Worm (Caenorhabditis elegans): Measurements from ENCODE around the gene lsm-1.

lsm-1 gene

ce11 chrII:11107828-11108227 is 18.9 kb upstream of the lsm-1 start, which contains the start of gene apc-17:
Gene apc-17, plus strand, starts transcription at chrII:11108128.
- TF ChIP-seq unc-86 (tag; optimal IDR thresholded peaks at IDR 0.05), result no peak

ce11 chrII:11110419-11110818 is 16.3 kb upstream of the lsm-1 start:
- TF ChIP-seq ceh-14 (tag; optimal IDR thresholded peaks at IDR 0.05), result no peak
- no peak for TF ChIP-seq fkh-6 (tag; optimal IDR thresholded peaks at IDR 0.05)
- no peak for TF ChIP-seq C38D4.7 (GFP tag; optimal IDR thresholded peaks at IDR 0.05)
- TF ChIP-seq fax-1 (tag; optimal IDR thresholded peaks at IDR 0.05), result no peak
- TF ChIP-seq fkh-10 (GFP tag; optimal IDR thresholded peaks at IDR 0.05), result no peak
- no peak for TF ChIP-seq C08G9.2 (tag; optimal IDR thresholded peaks at IDR 0.05)
- TF ChIP-seq npax-4 (tag; optimal IDR thresholded peaks at IDR 0.05), result no peak
- TF ChIP-seq che-1 (tag; optimal IDR thresholded peaks at IDR 0.05), result no peak
- TF ChIP-seq unc-86 (tag; optimal IDR thresholded peaks at IDR 0.05), result no peak
- no peak for TF ChIP-seq madf-2 (tag; optimal IDR thresholded peaks at IDR 0.05)
- no peak for TF ChIP-seq tbx-7 (tag; optimal IDR thresholded peaks at IDR 0.05)
- no peak for TF ChIP-seq ets-4 (tag; optimal IDR thresholded peaks at IDR 0.05)
- no peak for TF ChIP-seq ceh-18 (tag; optimal IDR thresholded peaks at IDR 0.05)
- no peak for TF ChIP-seq pat-9 (tag; optimal IDR thresholded peaks at IDR 0.05)
- no peak for TF ChIP-seq Y22D7AL.16 (tag; optimal IDR thresholded peaks at IDR 0.05)

- TF ChIP-seq lim-6 (tag; optimal IDR thresholded peaks at IDR 0.05) (no peak), ceh-31 (tag; optimal IDR thresholded peaks at IDR 0.05) (no peak), zip-5 (tag; optimal IDR thresholded peaks at IDR 0.05) (no peak), K02D7.2 (tag; optimal IDR thresholded peaks at IDR 0.05) (no peak), unc-42 (tag; optimal IDR thresholded peaks at IDR 0.05) (no peak), T23F11.4 (GFP tag; optimal IDR thresholded peaks at IDR 0.05) (no peak), nfya-1 (tag; optimal IDR thresholded peaks at IDR 0.05) (no peak), ztf-16 (tag; optimal IDR thresholded peaks at IDR 0.05) (no peak), ceh-48 (tag; optimal IDR thresholded peaks at IDR 0.05) (no peak), unc-55 (GFP tag; optimal IDR thresholded peaks at IDR 0.05) (no peak), hlh-6 (tag; optimal IDR thresholded peaks at IDR 0.05) (no peak), ceh-30 (tag; optimal IDR thresholded peaks at IDR 0.05) (no peak), nhr-232 (tag; optimal IDR thresholded peaks at IDR 0.05) (no peak), madf-2 (tag; optimal IDR thresholded peaks at IDR 0.05) (no peak), tbx-7 (tag; optimal IDR thresholded peaks at IDR 0.05) (no peak), dmd-4 (tag; optimal IDR thresholded peaks at IDR 0.05; ENCODE audit: borderline replicate concordance) (no peak), hlh-13 (GFP tag; optimal IDR thresholded peaks at IDR 0.05) (no peak), che-1 (tag; optimal IDR thresholded peaks at IDR 0.05) (no peak), unc-86 (tag; optimal IDR thresholded peaks at IDR 0.05) (no peak)
These were observed 15.6 kb upstream of the lsm-1 start, which contains the start of gene glb-4 for ce11 chrII:11111107-11111506. Gene glb-4, minus strand, starts transcription at chrII:11111207.

ce11 chrII:11112419-11112818 is 14.3 kb upstream of the lsm-1 start, which contains the start of gene mat-2:
Gene mat-2, plus strand, starts transcription at chrII:11112719.
- TF ChIP-seq pqm-1 (tag; optimal IDR thresholded peaks at IDR 0.05) (no peak), fkh-6 (tag; optimal IDR thresholded peaks at IDR 0.05) (no peak), Y22D7AL.16 (tag; optimal IDR thresholded peaks at IDR 0.05) (no peak), ceh-14 (tag; optimal IDR thresholded peaks at IDR 0.05) (no peak), tbx-7 (tag; optimal IDR thresholded peaks at IDR 0.05) (no peak), pros-1 (tag; optimal IDR thresholded peaks at IDR 0.05) (no peak), mec-3 (tag; optimal IDR thresholded peaks at IDR 0.05; ENCODE audit: borderline replicate concordance) (no peak), K09A11.1 (tag; optimal IDR thresholded peaks at IDR 0.05; ENCODE audit: insufficient read depth) (no peak), ceh-6 (GFP tag; optimal IDR thresholded peaks at IDR 0.05) (no peak), unc-42 (tag; optimal IDR thresholded peaks at IDR 0.05) (no peak), lim-6 (tag; optimal IDR thresholded peaks at IDR 0.05) (no peak), ceh-34 (tag; optimal IDR thresholded peaks at IDR 0.05) (no peak), pha-2 (tag; optimal IDR thresholded peaks at IDR 0.05) (no peak), ceh-31 (tag; optimal IDR thresholded peaks at IDR 0.05) (no peak), ceh-45 (GFP tag; IDR thresholded peaks at IDR 0.05) (no peak), ceh-48 (tag; optimal IDR thresholded peaks at IDR 0.05) (no peak), ceh-19 (GFP tag; optimal IDR thresholded peaks at IDR 0.05) (no peak)

Data from whole organism, late embryonic.